Worm (Caenorhabditis elegans) whole organism, L1 larva: ENCODE results near the gene Y54E2A.4.
A peak's percentile ranks its signal among the peaks of the same experiment; 100 is the strongest.

ENCODE experiments used
- C04F5.9 ChIP-seq: sonication (generic microtip); optimal IDR thresholded peaks from 2 replicates; lab custom pipeline; 2016; ENCODE audit warnings: missing genetic modification characterization, missing compliant biosample characterization
- C16A3.4 ChIP-seq: fragments of 150-350 bp; optimal IDR thresholded peaks from 2 replicates; lab custom pipeline; 2014; ENCODE audit warnings: missing biosample characterization, missing genetic modification characterization
- C34B4.2 ChIP-seq: sonication (generic microtip); optimal IDR thresholded peaks from 2 replicates; lab custom pipeline; 2017; ENCODE audit warnings: mild to moderate bottlenecking, missing genetic modification characterization, missing compliant biosample characterization
- Y116A8C.19 ChIP-seq: sonication (generic microtip); optimal IDR thresholded peaks from 2 replicates; lab custom pipeline; 2016; ENCODE audit warnings: missing compliant biosample characterization, missing genetic modification characterization, borderline replicate concordance
- alr-1 ChIP-seq: fragments of 200-800 bp; sonication (Bioruptor generic); optimal IDR thresholded peaks from 2 replicates; lab custom pipeline; 2018; ENCODE audit warnings: borderline replicate concordance, mild to moderate bottlenecking, missing genetic modification characterization, missing compliant biosample characterization
- aly-2 ChIP-seq: fragments of 150-350 bp; optimal IDR thresholded peaks from 2 replicates; lab custom pipeline; 2014; ENCODE audit warnings: missing biosample characterization, missing genetic modification characterization
- ama-1 ChIP-seq: fragments of 150-350 bp; optimal IDR thresholded peaks from 2 replicates; lab custom pipeline; 2014
- blmp-1 ChIP-seq: fragments of 150-350 bp; optimal IDR thresholded peaks from 2 replicates; lab custom pipeline; 2014; ENCODE audit warnings: missing biosample characterization, missing genetic modification characterization
- ceh-63 ChIP-seq: fragments of 200-800 bp; sonication (Bioruptor generic); optimal IDR thresholded peaks from 2 replicates; lab custom pipeline; 2018; ENCODE audit warnings: mild to moderate bottlenecking, missing genetic modification characterization, missing compliant biosample characterization
- ceh-8 ChIP-seq: fragments of 200-800 bp; sonication (Bioruptor generic); optimal IDR thresholded peaks from 2 replicates; lab custom pipeline; 2018; ENCODE audit warnings: mild to moderate bottlenecking, missing genetic modification characterization, moderate library complexity, missing compliant biosample characterization
- ceh-82 ChIP-seq, 3 experiments: fragments of 150-350 bp in 1 of 3; sonication (generic microtip) in 2 of 3; optimal IDR thresholded peaks; 2 replicates each; lab custom pipeline; 2014 to 2017; ENCODE audit warnings: missing biosample characterization in 3 of 3, missing genetic modification characterization in 3 of 3
- ceh-88 ChIP-seq: fragments of 200-800 bp; sonication (Bioruptor generic); IDR thresholded peaks from 2 replicates; pipeline ENCODE4 v1.3.6; 2022; ENCODE audit warnings: missing genetic modification characterization, missing compliant biosample characterization
- ceh-90 ChIP-seq: sonication (generic microtip); optimal IDR thresholded peaks from 2 replicates; lab custom pipeline; 2016; ENCODE audit warnings: missing genetic modification characterization, missing compliant biosample characterization
- ces-1 ChIP-seq: fragments of 150-350 bp; optimal IDR thresholded peaks from 2 replicates; lab custom pipeline; 2014; ENCODE audit warnings: missing biosample characterization, missing genetic modification reagents, missing genetic modification characterization
- dsc-1 ChIP-seq: sonication (generic microtip); optimal IDR thresholded peaks from 2 replicates; lab custom pipeline; 2016; ENCODE audit warnings: mild to moderate bottlenecking, missing genetic modification characterization, missing compliant biosample characterization
- efl-1 ChIP-seq, 4 experiments: fragments of 150-350 bp; optimal IDR thresholded peaks in 3 of 4; peaks in 1 of 4; 1 replicate in 1 of 4; 2 replicates in 3 of 4; lab custom pipeline; 2014; ENCODE audit warnings: missing biosample characterization in 2 of 4, missing genetic modification characterization in 2 of 4, missing genetic modification reagents in 2 of 4
- egl-27 ChIP-seq, 2 experiments: fragments of 150-350 bp in 1 of 2; sonication (generic microtip); optimal IDR thresholded peaks; 3 replicates each; lab custom pipeline; 2017 to 2018; ENCODE audit warnings: missing biosample characterization in 2 of 2, missing genetic modification characterization in 2 of 2, missing genetic modification reagents in 2 of 2
- elt-3 ChIP-seq, 6 experiments: fragments of 150-350 bp in 1 of 6; sonication (generic microtip); optimal IDR thresholded peaks; 2 replicates each; lab custom pipeline; 2017 to 2018; ENCODE audit warnings: missing biosample characterization in 6 of 6, missing genetic modification characterization in 6 of 6, inconsistent platforms in 1 of 6
- ets-5 ChIP-seq: fragments of 200-800 bp; sonication (Bioruptor generic); IDR thresholded peaks from 2 replicates; pipeline ENCODE4 v1.3.6; 2022; ENCODE audit warnings: missing genetic modification characterization, missing compliant biosample characterization
- fkh-10 ChIP-seq: sonication (generic microtip); optimal IDR thresholded peaks from 2 replicates; lab custom pipeline; 2017; ENCODE audit warnings: missing biosample characterization, missing genetic modification reagents, missing genetic modification characterization
- fkh-8 ChIP-seq: sonication (generic microtip); optimal IDR thresholded peaks from 2 replicates; lab custom pipeline; 2016; ENCODE audit warnings: mild to moderate bottlenecking, missing genetic modification characterization, missing compliant biosample characterization
- fos-1 ChIP-seq: fragments of 150-350 bp; optimal IDR thresholded peaks from 2 replicates; lab custom pipeline; 2014; ENCODE audit warnings: missing biosample characterization, missing genetic modification characterization
- grh-1 ChIP-seq: fragments of 200-800 bp; sonication (Bioruptor generic); IDR thresholded peaks from 2 replicates; pipeline ENCODE4 v1.3.6; 2022; ENCODE audit warnings: missing genetic modification reagents, missing genetic modification characterization, missing compliant biosample characterization
- hlh-4 ChIP-seq: sonication (generic microtip); optimal IDR thresholded peaks from 2 replicates; lab custom pipeline; 2016; ENCODE audit warnings: mild to moderate bottlenecking, missing genetic modification characterization, missing compliant biosample characterization
- hpl-2 ChIP-seq: fragments of 150-350 bp; optimal IDR thresholded peaks from 2 replicates; lab custom pipeline; 2014; ENCODE audit warnings: missing biosample characterization, missing genetic modification reagents, missing genetic modification characterization
- irx-1 ChIP-seq: sonication (generic microtip); optimal IDR thresholded peaks from 2 replicates; lab custom pipeline; 2016; ENCODE audit warnings: missing genetic modification characterization, missing compliant biosample characterization
- isw-1 ChIP-seq: fragments of 200-800 bp; sonication (Bioruptor generic); IDR thresholded peaks from 2 replicates; pipeline ENCODE4 v1.3.6; 2022; ENCODE audit warnings: missing genetic modification characterization, missing compliant biosample characterization
- lin-15B ChIP-seq: fragments of 150-350 bp; sonication (generic microtip); optimal IDR thresholded peaks from 3 replicates; lab custom pipeline; 2014; ENCODE audit warnings: missing biosample characterization, missing genetic modification characterization
- lir-3 ChIP-seq: sonication (generic microtip); optimal IDR thresholded peaks from 2 replicates; lab custom pipeline; 2016; ENCODE audit warnings: mild to moderate bottlenecking, missing genetic modification characterization, moderate library complexity, missing compliant biosample characterization; ENCODE audit not compliant: poor library complexity
- mab-9 ChIP-seq: fragments of 200-800 bp; sonication (Bioruptor generic); IDR thresholded peaks from 2 replicates; pipeline ENCODE4 v1.3.6; 2022; ENCODE audit warnings: missing genetic modification reagents, missing genetic modification characterization, missing compliant biosample characterization
- mef-2 ChIP-seq: fragments of 150-350 bp; optimal IDR thresholded peaks from 2 replicates; lab custom pipeline; 2014; ENCODE audit warnings: missing biosample characterization, missing genetic modification characterization
- mep-1 ChIP-seq: fragments of 150-350 bp; optimal IDR thresholded peaks from 2 replicates; lab custom pipeline; 2014; ENCODE audit warnings: missing biosample characterization, missing genetic modification characterization
- nhr-11 ChIP-seq: fragments of 150-350 bp; optimal IDR thresholded peaks from 2 replicates; lab custom pipeline; 2014; ENCODE audit warnings: missing biosample characterization, missing genetic modification characterization
- nhr-19 ChIP-seq: fragments of 200-800 bp; sonication (Bioruptor generic); conservative IDR thresholded peaks from 2 replicates; pipeline ENCODE4 v1.3.6; 2022; ENCODE audit warnings: missing genetic modification characterization, missing compliant biosample characterization
- nhr-20 ChIP-seq: sonication (generic microtip); optimal IDR thresholded peaks from 2 replicates; lab custom pipeline; 2016; ENCODE audit warnings: mild to moderate bottlenecking, missing genetic modification characterization, missing compliant biosample characterization
- nhr-47 ChIP-seq: sonication (generic microtip); optimal IDR thresholded peaks from 2 replicates; lab custom pipeline; 2016; ENCODE audit warnings: mild to moderate bottlenecking, missing genetic modification characterization, moderate library complexity, missing compliant biosample characterization
- nhr-71 ChIP-seq: sonication (generic microtip); optimal IDR thresholded peaks from 2 replicates; lab custom pipeline; 2016; ENCODE audit warnings: mild to moderate bottlenecking, missing genetic modification characterization, moderate library complexity, missing compliant biosample characterization
- nhr-76 ChIP-seq: sonication (generic microtip); optimal IDR thresholded peaks from 2 replicates; lab custom pipeline; 2017; ENCODE audit warnings: missing biosample characterization, missing genetic modification characterization
- nhr-84 ChIP-seq: sonication (generic microtip); optimal IDR thresholded peaks from 2 replicates; lab custom pipeline; 2017; ENCODE audit warnings: missing biosample characterization, missing genetic modification characterization
- rnt-1 ChIP-seq: sonication (generic microtip); optimal IDR thresholded peaks from 2 replicates; lab custom pipeline; 2016; ENCODE audit warnings: mild to moderate bottlenecking, missing genetic modification characterization, moderate library complexity, missing compliant biosample characterization
- snpc-4 ChIP-seq: fragments of 150-350 bp; optimal IDR thresholded peaks from 2 replicates; lab custom pipeline; 2014; ENCODE audit warnings: missing biosample characterization, missing genetic modification characterization
- snu-23 ChIP-seq: sonication (generic microtip); optimal IDR thresholded peaks from 2 replicates; lab custom pipeline; 2016; ENCODE audit warnings: missing genetic modification characterization, missing compliant biosample characterization
- sptf-1 ChIP-seq: fragments of 150-350 bp; optimal IDR thresholded peaks from 2 replicates; lab custom pipeline; 2014; ENCODE audit warnings: missing biosample characterization, missing genetic modification characterization
- sup-37 ChIP-seq: fragments of 200-800 bp; sonication (Bioruptor generic); optimal IDR thresholded peaks from 2 replicates; lab custom pipeline; 2018; ENCODE audit warnings: mild to moderate bottlenecking, missing genetic modification characterization, missing compliant biosample characterization
- swsn-7 ChIP-seq: sonication (generic microtip); optimal IDR thresholded peaks from 2 replicates; lab custom pipeline; 2016; ENCODE audit warnings: missing genetic modification characterization, missing compliant biosample characterization
- unc-130 ChIP-seq: fragments of 150-350 bp; optimal IDR thresholded peaks from 2 replicates; lab custom pipeline; 2017; ENCODE audit warnings: missing biosample characterization, missing genetic modification characterization, inconsistent platforms
- unc-62 ChIP-seq: fragments of 150-350 bp; optimal IDR thresholded peaks from 2 replicates; lab custom pipeline; 2014; ENCODE audit warnings: missing biosample characterization, missing genetic modification reagents, missing genetic modification characterization
- unc-86 ChIP-seq: sonication (generic microtip); optimal IDR thresholded peaks from 2 replicates; lab custom pipeline; 2016; ENCODE audit warnings: missing genetic modification characterization, missing compliant biosample characterization
- zag-1 ChIP-seq: fragments of 150-350 bp; optimal IDR thresholded peaks from 2 replicates; lab custom pipeline; 2014; ENCODE audit warnings: missing biosample characterization, missing genetic modification characterization
- ztf-11 ChIP-seq, 2 experiments: sonication (generic microtip); optimal IDR thresholded peaks; 2 replicates each; lab custom pipeline; 2016 to 2017; ENCODE audit warnings: missing genetic modification characterization in 2 of 2, missing biosample characterization in 1 of 2, missing compliant biosample characterization in 1 of 2
- ztf-4 ChIP-seq: fragments of 150-350 bp; optimal IDR thresholded peaks from 2 replicates; lab custom pipeline; 2014; ENCODE audit warnings: missing biosample characterization, missing genetic modification characterization

Gene Y54E2A.4

DNA sequence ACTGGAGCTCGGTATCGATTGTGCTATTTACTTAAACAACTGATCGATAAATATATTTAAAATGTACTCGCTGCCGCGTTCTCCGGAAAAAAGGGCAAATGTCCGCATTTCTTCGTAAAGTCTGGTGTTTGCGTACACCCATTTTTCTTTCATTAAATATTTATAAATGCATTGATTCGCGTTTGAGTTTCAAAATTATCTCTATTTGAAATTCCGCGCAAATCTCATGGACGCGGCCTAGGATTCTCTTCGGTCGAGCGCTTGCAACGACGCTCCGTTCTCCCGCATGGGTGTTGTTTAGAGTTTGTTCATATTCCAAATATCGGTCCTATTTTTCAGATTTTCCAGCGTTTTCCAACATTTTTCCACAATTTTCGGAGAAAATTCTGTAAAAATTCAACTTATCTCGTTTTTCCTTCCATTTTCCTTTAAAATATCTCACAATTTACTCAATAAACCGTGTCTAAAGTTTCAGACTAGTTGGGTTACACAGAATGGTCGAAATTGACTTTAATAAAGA is 40.6 kb downstream of the Y54E2A.4 start, which contains the start of gene eif-3.B (continued):
- TF ChIP-seq mab-9 (peak; percentile 74; the same call in 1 of the 2 replicates), ztf-11 (tag; optimal IDR thresholded peaks at IDR 0.05; lab: Kevin White, UChicago) (peak in 1 of 2 experiments; percentile 97), elt-3 (tag; optimal IDR thresholded peaks at IDR 0.05; lab: Kevin White, UChicago) (peak in 4 of 6 experiments; percentile 12 to 90 (median 68)), grh-1 (peak; percentile 85), dsc-1 (peak; percentile 99), fkh-8 (tag; lab: Kevin White, UChicago) (peak; percentile 94), mef-2 (tag; lab: Kevin White, UChicago) (peak; percentile 15), fkh-10 (peak; percentile 43), unc-130 (peak; percentile 98), Y116A8C.19 (tag; lab: Kevin White, UChicago) (peak; percentile 90), ceh-8 (GFP tag; lab: Kevin White, UChicago) (peak; percentile 94), lin-15B (tag; lab: Kevin White, UChicago) (peak; percentile 94), snpc-4 (tag; lab: Kevin White, UChicago) (peak; percentile 95), ceh-82 (tag; optimal IDR thresholded peaks at IDR 0.05; lab: Kevin White, UChicago) (peak; percentile 84 to 89 (median 88)), hpl-2 (peak; percentile 29), nhr-76 (tag; lab: Kevin White, UChicago) (no peak), hlh-4 (tag; lab: Kevin White, UChicago) (no peak), C16A3.4 (tag; lab: Kevin White, UChicago) (peak; percentile 96), sptf-1 (tag; lab: Kevin White, UChicago) (no peak), egl-27 (tag; optimal IDR thresholded peaks at IDR 0.05; lab: Kevin White, UChicago) (peak in 1 of 2 experiments; percentile 26), ama-1 (lab: Kevin White, UChicago) (no peak), unc-62 (GFP tag; lab: Kevin White, UChicago) (no peak), aly-2 (peak; percentile 87), irx-1 (tag; lab: Kevin White, UChicago) (peak; percentile 97), ceh-88 (GFP tag; lab: Robert Waterston, UW) (peak; percentile 90), unc-86 (tag; lab: Kevin White, UChicago) (peak; percentile 99), nhr-84 (tag; lab: Kevin White, UChicago) (no peak), ceh-90 (tag; lab: Kevin White, UChicago) (peak; percentile 98), ces-1 (GFP tag; lab: Kevin White, UChicago) (no peak), nhr-47 (tag; lab: Kevin White, UChicago) (peak; percentile 98), nhr-11 (tag; lab: Kevin White, UChicago) (peak; percentile 78), ets-5 (GFP tag; lab: Robert Waterston, UW) (no peak), rnt-1 (tag; lab: Kevin White, UChicago) (peak; percentile 99), snu-23 (GFP tag; lab: Kevin White, UChicago) (peak; percentile 98), mep-1 (tag; lab: Kevin White, UChicago) (peak; percentile 96), fos-1 (tag; lab: Kevin White, UChicago) (peak; percentile 86)

- no peak for TF ChIP-seq ets-5 (GFP tag; lab: Robert Waterston, UW)
- no peak for TF ChIP-seq grh-1
- peak; percentile 13 for TF ChIP-seq ceh-90 (tag; lab: Kevin White, UChicago)
- peak; percentile 8 for TF ChIP-seq ama-1 (lab: Kevin White, UChicago)
- peak; percentile 22 for TF ChIP-seq lir-3 (tag; lab: Kevin White, UChicago)
- no peak for TF ChIP-seq C34B4.2
- no peak for TF ChIP-seq sup-37 (GFP tag; lab: Kevin White, UChicago)
- TF ChIP-seq swsn-7 (tag; lab: Kevin White, UChicago) = no peak
- no peak for TF ChIP-seq hpl-2
- no peak for TF ChIP-seq nhr-19 (GFP tag; lab: Robert Waterston, UW)
- peak; percentile 14 for TF ChIP-seq blmp-1
- peak; percentile 44 for TF ChIP-seq nhr-71 (tag; lab: Kevin White, UChicago)
- TF ChIP-seq ztf-4 (tag; lab: Kevin White, UChicago) = no peak
- no peak for TF ChIP-seq C04F5.9
- no peak for TF ChIP-seq alr-1 (tag; lab: Kevin White, UChicago)
- TF ChIP-seq efl-1 (optimal IDR thresholded peaks at IDR 0.05; lab: Kevin White, UChicago) = peak; percentile 20 to 57
- TF ChIP-seq efl-1 (GFP tag; optimal IDR thresholded peaks at IDR 0.05 in 1 of 2; lab: Kevin White, UChicago) = peak; percentile 62 to 95
- TF ChIP-seq nhr-20 (tag; lab: Kevin White, UChicago) = peak; percentile 10
- no peak for TF ChIP-seq ces-1 (GFP tag; lab: Kevin White, UChicago)
- no peak for TF ChIP-seq zag-1 (tag; lab: Kevin White, UChicago)
- TF ChIP-seq ceh-63 = no peak
- TF ChIP-seq rnt-1 (tag; lab: Kevin White, UChicago) = no peak
- TF ChIP-seq isw-1 = no peak
Measured at ce11 chrII:14798047-14798522, 43.7 kb downstream of the Y54E2A.4 start, which contains the start of gene tbc-20. Gene tbc-20 (plus strand): TSS chrII:14798472.
